Worm (Caenorhabditis elegans) whole organism, mixed stage, embryonic: Measurements from ENCODE around the gene pnn-1.

Experiments used
- M03D4.4 ChIP-seq: sonication (generic microtip); optimal IDR thresholded peaks from 2 replicates; lab custom pipeline; 2017; ENCODE audit warnings: mild to moderate bottlenecking, missing genetic modification characterization, missing compliant biosample characterization
- bed-3 ChIP-seq: fragments of 200-800 bp; sonication (Bioruptor generic); optimal IDR thresholded peaks from 3 replicates; lab custom pipeline; 2018; ENCODE audit warnings: mild to moderate bottlenecking, missing genetic modification characterization, moderate library complexity, missing compliant biosample characterization
- ceh-39 ChIP-seq: fragments of 150-350 bp; optimal IDR thresholded peaks from 2 replicates; lab custom pipeline; 2014; ENCODE audit warnings: missing biosample characterization, missing genetic modification characterization
- ceh-43 ChIP-seq: fragments of 200-800 bp; sonication (Bioruptor generic); optimal IDR thresholded peaks from 2 replicates; lab custom pipeline; 2018; ENCODE audit warnings: mild to moderate bottlenecking, missing genetic modification characterization, moderate library complexity, missing compliant biosample characterization
- ceh-83 ChIP-seq: fragments of 200-800 bp; sonication (Bioruptor generic); optimal IDR thresholded peaks from 2 replicates; lab custom pipeline; 2018; ENCODE audit warnings: mild to moderate bottlenecking, missing genetic modification characterization, missing compliant biosample characterization
- ces-1 ChIP-seq: fragments of 150-350 bp; optimal IDR thresholded peaks from 2 replicates; lab custom pipeline; 2014; ENCODE audit warnings: missing biosample characterization, missing genetic modification reagents, missing genetic modification characterization
- drap-1 ChIP-seq: fragments of 200-800 bp; sonication (Bioruptor generic); optimal IDR thresholded peaks from 3 replicates; lab custom pipeline; 2018; ENCODE audit warnings: mild to moderate bottlenecking, missing genetic modification characterization, missing compliant biosample characterization
- elt-1 ChIP-seq: sonication (generic microtip); optimal IDR thresholded peaks from 2 replicates; lab custom pipeline; 2017; ENCODE audit warnings: missing genetic modification characterization, mild to moderate bottlenecking, missing compliant biosample characterization, antibody characterized with exemption, moderate library complexity, borderline replicate concordance; ENCODE audit not compliant: insufficient read depth
- elt-3 ChIP-seq: fragments of 150-350 bp; optimal IDR thresholded peaks from 2 replicates; lab custom pipeline; 2014; ENCODE audit warnings: missing biosample characterization, missing genetic modification characterization
- ham-2 ChIP-seq: fragments of 200-800 bp; sonication (Bioruptor generic); optimal IDR thresholded peaks from 2 replicates; lab custom pipeline; 2018; ENCODE audit warnings: mild to moderate bottlenecking, missing genetic modification characterization, missing compliant biosample characterization
- lin-13 ChIP-seq: fragments of 150-350 bp; optimal IDR thresholded peaks from 2 replicates; lab custom pipeline; 2014; ENCODE audit warnings: missing biosample characterization, missing genetic modification characterization
- lin-32 ChIP-seq: fragments of 200-800 bp; sonication (Bioruptor generic); optimal IDR thresholded peaks from 2 replicates; lab custom pipeline; 2018; ENCODE audit warnings: mild to moderate bottlenecking, missing genetic modification characterization, missing compliant biosample characterization
- lsy-2 ChIP-seq: fragments of 150-350 bp; optimal IDR thresholded peaks from 2 replicates; lab custom pipeline; 2014; ENCODE audit warnings: missing biosample characterization, missing genetic modification characterization
- mab-5 ChIP-seq: fragments of 150-350 bp; optimal IDR thresholded peaks from 2 replicates; lab custom pipeline; 2014; ENCODE audit warnings: missing biosample characterization, missing genetic modification characterization
- mep-1 ChIP-seq: fragments of 150-350 bp; optimal IDR thresholded peaks from 2 replicates; lab custom pipeline; 2017; ENCODE audit warnings: missing biosample characterization, missing genetic modification reagents, missing genetic modification characterization, inconsistent platforms
- mls-2 ChIP-seq: sonication (generic microtip); optimal IDR thresholded peaks from 2 replicates; lab custom pipeline; 2016; ENCODE audit warnings: mild to moderate bottlenecking, missing genetic modification characterization, moderate library complexity, missing compliant biosample characterization
- nhr-12 ChIP-seq: fragments of 150-350 bp; optimal IDR thresholded peaks from 2 replicates; lab custom pipeline; 2014; ENCODE audit warnings: missing biosample characterization, missing genetic modification characterization
- nhr-237 ChIP-seq: fragments of 150-350 bp; optimal IDR thresholded peaks from 2 replicates; lab custom pipeline; 2014; ENCODE audit warnings: missing biosample characterization, missing genetic modification characterization
- nhr-28 ChIP-seq: fragments of 150-350 bp; optimal IDR thresholded peaks from 2 replicates; lab custom pipeline; 2014; ENCODE audit warnings: missing biosample characterization, missing genetic modification characterization
- nhr-76 ChIP-seq: sonication (generic microtip); optimal IDR thresholded peaks from 2 replicates; lab custom pipeline; 2017; ENCODE audit warnings: missing biosample characterization, missing genetic modification characterization
- sem-2 ChIP-seq: fragments of 200-800 bp; sonication (Bioruptor generic); optimal IDR thresholded peaks from 2 replicates; lab custom pipeline; 2018; ENCODE audit warnings: mild to moderate bottlenecking, missing genetic modification characterization, missing compliant biosample characterization
- snpc-4 ChIP-seq: fragments of 150-350 bp; optimal IDR thresholded peaks from 2 replicates; lab custom pipeline; 2014; ENCODE audit warnings: missing biosample characterization, missing genetic modification characterization
- sptf-1 ChIP-seq: sonication (generic microtip); optimal IDR thresholded peaks from 2 replicates; lab custom pipeline; 2017; ENCODE audit warnings: mild to moderate bottlenecking, missing genetic modification characterization, moderate library complexity, missing compliant biosample characterization
- tbx-8 ChIP-seq: fragments of 200-800 bp; sonication (Bioruptor generic); optimal IDR thresholded peaks from 2 replicates; lab custom pipeline; 2018; ENCODE audit warnings: mild to moderate bottlenecking, missing genetic modification characterization, moderate library complexity, missing compliant biosample characterization
- unc-120 ChIP-seq: sonication (generic microtip); optimal IDR thresholded peaks from 2 replicates; lab custom pipeline; 2017; ENCODE audit warnings: missing genetic modification characterization, missing compliant biosample characterization; ENCODE audit not compliant: poor library complexity, severe bottlenecking
- unc-39 ChIP-seq: fragments of 150-350 bp; optimal IDR thresholded peaks from 2 replicates; lab custom pipeline; 2014; ENCODE audit warnings: missing biosample characterization, missing genetic modification characterization
- unc-62 ChIP-seq: fragments of 150-350 bp; optimal IDR thresholded peaks from 2 replicates; lab custom pipeline; 2014; ENCODE audit warnings: missing biosample characterization, missing genetic modification reagents, missing genetic modification characterization
- zip-8 ChIP-seq: fragments of 150-350 bp; optimal IDR thresholded peaks from 2 replicates; lab custom pipeline; 2014; ENCODE audit warnings: missing biosample characterization, missing genetic modification characterization
- ztf-11 ChIP-seq: fragments of 150-350 bp; optimal IDR thresholded peaks from 2 replicates; lab custom pipeline; 2014; ENCODE audit warnings: missing biosample characterization, missing genetic modification characterization

Gene pnn-1

ce11 chrV:12964076-12964475 lies 6.8 kb upstream of the pnn-1 start, which contains the start of gene srd-35:
srd-35 (plus strand) TSS chrV:12964376.
- TF ChIP-seq nhr-28 (tag; lab: Kevin White, UChicago) (no peak), ceh-43 (GFP tag; lab: Kevin White, UChicago) (no peak), unc-62 (GFP tag; lab: Kevin White, UChicago) (no peak), unc-39 (tag; lab: Kevin White, UChicago) (no peak), mep-1 (no peak), zip-8 (tag; lab: Kevin White, UChicago) (no peak), sem-2 (GFP tag; lab: Kevin White, UChicago) (no peak), ztf-11 (tag; lab: Kevin White, UChicago) (no peak), elt-1 (tag; lab: Kevin White, UChicago) (no peak)
- TF ChIP-seq, all 35 proteins: peak for 0

ce11 chrV:12967110-12967509 lies 3.8 kb upstream of the pnn-1 start, which contains the start of gene R186.3:
R186.3 (minus strand) TSS chrV:12967210.
- TF ChIP-seq mls-2 (tag; lab: Kevin White, UChicago), result no peak
- TF ChIP-seq nhr-12 (tag; lab: Kevin White, UChicago), result no peak
- no peak for TF ChIP-seq M03D4.4 (tag; lab: Kevin White, UChicago)
- no peak for TF ChIP-seq ceh-83 (GFP tag; lab: Kevin White, UChicago)
- TF ChIP-seq sem-2 (GFP tag; lab: Kevin White, UChicago), result no peak
- TF ChIP-seq elt-3 (tag; lab: Kevin White, UChicago), result no peak
- no peak for TF ChIP-seq sptf-1 (tag; lab: Kevin White, UChicago)
- no peak for TF ChIP-seq nhr-28 (tag; lab: Kevin White, UChicago)
- TF ChIP-seq tbx-8 (GFP tag; lab: Kevin White, UChicago), result no peak
- no peak for TF ChIP-seq ztf-11 (tag; lab: Kevin White, UChicago)
- no peak for TF ChIP-seq unc-62 (GFP tag; lab: Kevin White, UChicago)
- TF ChIP-seq nhr-76 (tag; lab: Kevin White, UChicago), result no peak
- no peak for TF ChIP-seq mep-1

DNA sequence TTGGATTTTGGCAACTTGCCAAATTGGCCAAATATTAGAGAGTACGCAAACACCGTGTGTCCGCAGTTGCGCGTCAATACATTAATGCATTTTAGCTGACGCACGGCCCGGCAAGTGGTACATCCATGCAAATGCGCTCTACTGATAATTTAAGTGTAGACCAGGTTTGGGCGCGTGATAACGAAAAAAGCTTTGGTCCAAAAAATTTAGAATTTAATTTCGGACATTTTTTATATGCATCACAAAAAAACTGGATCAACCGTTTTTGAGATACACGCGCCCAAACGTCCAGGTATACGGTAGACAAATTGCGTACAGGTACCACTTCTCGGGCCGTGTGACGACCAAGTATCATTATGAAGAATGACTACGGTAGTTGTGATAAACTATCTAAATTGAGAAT lies 3.0 kb upstream of the pnn-1 start, which contains the start of gene R186.8:
R186.8 (minus strand) TSS at position 58 of the 403 bp plus-strand sequence.
- peak; percentile 51 for TF ChIP-seq unc-120
- TF ChIP-seq mls-2 (tag; lab: Kevin White, UChicago), result peak; percentile 20
- peak; percentile 90 for TF ChIP-seq lsy-2 (tag; lab: Kevin White, UChicago)
- TF ChIP-seq sptf-1 (tag; lab: Kevin White, UChicago), result peak; percentile 15
- peak; percentile 63 for TF ChIP-seq ces-1
- TF ChIP-seq lin-13, result peak; percentile 21
- peak; percentile 23 for TF ChIP-seq nhr-237 (tag; lab: Kevin White, UChicago)
- TF ChIP-seq, all 35 proteins: peak for 7; not testable (repeated sequence) for 28

ce11 chrV:12968555-12968954 lies 2.4 kb upstream of the pnn-1 start, which contains the start of gene lin-46:
lin-46 (plus strand) TSS chrV:12968855.
- TF ChIP-seq elt-3 (tag; lab: Kevin White, UChicago), result no peak
- no peak for TF ChIP-seq mep-1
- no peak for TF ChIP-seq ceh-83 (GFP tag; lab: Kevin White, UChicago)
- no peak for TF ChIP-seq snpc-4 (tag; lab: Kevin White, UChicago)
- no peak for TF ChIP-seq sptf-1 (tag; lab: Kevin White, UChicago)
- TF ChIP-seq drap-1 (GFP tag; lab: Kevin White, UChicago), result no peak
- TF ChIP-seq ceh-39, result no peak
- TF ChIP-seq bed-3 (GFP tag; lab: Kevin White, UChicago), result no peak
- TF ChIP-seq zip-8 (tag; lab: Kevin White, UChicago), result no peak
- no peak for TF ChIP-seq mab-5 (tag; lab: Kevin White, UChicago)
- no peak for TF ChIP-seq ham-2
- no peak for TF ChIP-seq unc-39 (tag; lab: Kevin White, UChicago)
- no peak for TF ChIP-seq lin-32 (GFP tag; lab: Kevin White, UChicago)
- TF ChIP-seq nhr-237 (tag; lab: Kevin White, UChicago), result no peak

DNA sequence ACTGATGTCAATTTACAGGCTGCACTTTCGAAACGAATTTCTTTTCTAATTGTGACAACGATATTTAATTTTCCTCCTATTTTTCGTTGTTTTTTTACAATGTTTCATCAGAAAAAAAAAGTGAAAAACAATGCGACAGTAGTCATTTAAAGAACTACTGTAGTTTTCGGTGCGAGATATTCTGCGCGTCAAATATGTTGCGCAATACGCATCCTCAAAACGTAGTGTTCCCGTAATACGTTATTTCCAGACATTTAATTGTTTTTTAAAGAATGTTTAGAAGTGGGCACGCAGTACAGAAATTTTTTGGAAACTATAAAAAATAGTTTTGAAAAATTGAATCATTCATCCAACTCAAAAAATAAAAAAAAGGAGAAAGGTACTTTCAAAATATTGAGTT lies 3.1 kb downstream of the pnn-1 start:
- peak; percentile 66 for TF ChIP-seq zip-8 (tag; lab: Kevin White, UChicago)
- TF ChIP-seq mls-2 (tag; lab: Kevin White, UChicago), result no peak

DNA sequence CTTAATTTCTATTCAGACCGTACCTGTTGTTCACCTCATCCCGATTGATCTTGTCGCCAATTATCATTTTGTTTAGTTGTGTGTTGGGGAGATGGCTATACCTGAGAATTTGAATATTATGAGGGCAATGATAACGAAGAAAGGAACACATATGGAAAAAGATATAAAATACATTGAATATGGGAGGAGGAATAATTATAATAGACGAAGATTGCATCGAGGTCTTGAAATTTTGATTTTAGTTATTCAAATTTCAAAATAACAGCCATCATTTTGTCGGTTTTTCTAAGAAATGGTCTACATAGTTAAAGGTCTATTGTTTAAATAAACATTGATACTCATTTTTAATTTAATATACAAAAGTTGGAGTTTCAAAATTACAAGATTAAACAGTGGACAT lies 16.2 kb downstream of the pnn-1 start, which contains the start of gene shw-3:
shw-3 (minus strand) TSS at position 101 of the 400 bp plus-strand sequence.
- TF ChIP-seq ham-2 (peak; percentile 21), nhr-12 (tag; lab: Kevin White, UChicago) (no peak), ztf-11 (tag; lab: Kevin White, UChicago) (no peak), lin-32 (GFP tag; lab: Kevin White, UChicago) (no peak), ces-1 (no peak), ceh-83 (GFP tag; lab: Kevin White, UChicago) (no peak), elt-1 (tag; lab: Kevin White, UChicago) (no peak), nhr-76 (tag; lab: Kevin White, UChicago) (no peak)
